Worm (Caenorhabditis elegans) whole organism, midembryonic: ENCODE measurements around the gene ZK896.1.

Experiments used
- T22C8.4 ChIP-seq: fragments of 200-800 bp; sonication (Bioruptor generic); IDR thresholded peaks from 2 replicates; pipeline ENCODE4 v1.3.6; 2022; ENCODE audit warnings: missing genetic modification characterization, missing compliant biosample characterization
- ref-1 ChIP-seq: fragments of 200-800 bp; sonication (Bioruptor generic); conservative IDR thresholded peaks from 2 replicates; pipeline ENCODE4 v1.3.6; 2022; ENCODE audit warnings: missing genetic modification reagents, missing genetic modification characterization, missing compliant biosample characterization
- ztf-23 ChIP-seq: fragments of 200-800 bp; sonication (Bioruptor generic); IDR thresholded peaks from 2 replicates; pipeline ENCODE4 v1.3.6; 2022; ENCODE audit warnings: missing genetic modification reagents, missing genetic modification characterization, missing compliant biosample characterization

- no peak for TF ChIP-seq ztf-23 (GFP tag; lab: Robert Waterston, UW)
- TF ChIP-seq ref-1: no peak
- no peak for TF ChIP-seq T22C8.4 (GFP tag; lab: Robert Waterston, UW)
These were observed 17.0 kb upstream of the ZK896.1 start, which contains the start of gene K08D8.1 for ce11 chrIV:12892194-12892593.
